Worm (Caenorhabditis elegans) whole organism, L2 larva: ENCODE measurements around the gene C28D4.7.

Source experiments
- R02D3.7 ChIP-seq: fragments of 150-350 bp; optimal IDR thresholded peaks from 2 replicates; lab custom pipeline; 2014; ENCODE audit warnings: missing biosample characterization, missing genetic modification characterization
- ama-1 ChIP-seq: fragments of 150-350 bp; optimal IDR thresholded peaks from 2 replicates; lab custom pipeline; 2018; ENCODE audit warnings: inconsistent platforms
- ceh-16 ChIP-seq: fragments of 150-350 bp; optimal IDR thresholded peaks from 2 replicates; lab custom pipeline; 2014; ENCODE audit warnings: missing biosample characterization, missing genetic modification characterization
- elt-1 ChIP-seq: fragments of 150-350 bp; optimal IDR thresholded peaks from 2 replicates; lab custom pipeline; 2014; ENCODE audit warnings: missing biosample characterization, missing genetic modification characterization
- elt-3 ChIP-seq: sonication (generic microtip); optimal IDR thresholded peaks from 2 replicates; lab custom pipeline; 2017; ENCODE audit warnings: missing biosample characterization, missing genetic modification characterization
- lin-13 ChIP-seq: fragments of 150-350 bp; optimal IDR thresholded peaks from 2 replicates; lab custom pipeline; 2014; ENCODE audit warnings: missing biosample characterization, missing genetic modification reagents, missing genetic modification characterization
- mdl-1 ChIP-seq, 2 experiments: fragments of 150-350 bp in 1 of 2; sonication (generic microtip) in 1 of 2; optimal IDR thresholded peaks; 2 replicates each; lab custom pipeline; 2017; ENCODE audit warnings: missing biosample characterization in 2 of 2, missing genetic modification characterization in 2 of 2
- nhr-11 ChIP-seq: fragments of 150-350 bp; optimal IDR thresholded peaks from 2 replicates; lab custom pipeline; 2014; ENCODE audit warnings: missing biosample characterization, missing genetic modification characterization

DNA sequence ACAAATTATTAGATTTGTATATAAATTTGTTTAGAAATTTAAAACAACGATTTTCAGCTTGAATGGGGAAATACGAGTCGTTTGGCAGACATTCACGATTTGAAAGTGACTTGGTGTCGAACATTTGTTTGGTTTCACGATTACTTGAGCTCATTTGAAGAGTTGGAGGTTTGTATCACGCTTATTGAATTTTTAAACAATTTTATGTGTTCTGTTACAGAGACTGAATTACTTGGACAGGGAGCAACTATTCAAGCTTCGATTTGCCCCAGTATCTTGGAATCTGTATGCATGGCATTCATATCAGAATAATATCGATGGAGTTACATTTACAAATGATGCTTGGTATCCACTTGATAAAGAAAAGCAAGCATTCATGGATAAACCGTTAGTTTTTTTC, 15.7 kb downstream of the C28D4.7 start:
- no peak for TF ChIP-seq mdl-1 (tag; optimal IDR thresholded peaks at IDR 0.05; lab: Kevin White, UChicago)
- no peak for TF ChIP-seq elt-3 (tag; lab: Kevin White, UChicago)
- no peak for TF ChIP-seq lin-13 (GFP tag; lab: Kevin White, UChicago)
- TF ChIP-seq elt-1 = no peak
- no peak for TF ChIP-seq nhr-11 (tag; lab: Kevin White, UChicago)
- TF ChIP-seq ama-1 (lab: Kevin White, UChicago) = no peak
- TF ChIP-seq ceh-16 = no peak
- TF ChIP-seq R02D3.7 (tag; lab: Kevin White, UChicago) = no peak
